Worm (Caenorhabditis elegans) whole organism, late embryonic: ENCODE data around the gene K02F3.2.

Source experiments
- F13H6.1 ChIP-seq: sonication (generic microtip); optimal IDR thresholded peaks from 2 replicates; lab custom pipeline; 2016; ENCODE audit warnings: missing genetic modification characterization, missing compliant biosample characterization
- ceh-22 ChIP-seq: sonication (generic microtip); optimal IDR thresholded peaks from 2 replicates; lab custom pipeline; 2017; ENCODE audit warnings: missing biosample characterization, missing genetic modification characterization
- elt-2 ChIP-seq: sonication (generic microtip); optimal IDR thresholded peaks from 2 replicates; lab custom pipeline; 2016; ENCODE audit warnings: missing genetic modification reagents, missing genetic modification characterization, missing compliant biosample characterization
- fax-1 ChIP-seq: sonication (generic microtip); optimal IDR thresholded peaks from 2 replicates; lab custom pipeline; 2016; ENCODE audit warnings: missing genotype, missing genetic modification characterization, missing compliant biosample characterization
- fkh-10 ChIP-seq: fragments of 150-350 bp; optimal IDR thresholded peaks from 2 replicates; lab custom pipeline; 2014; ENCODE audit warnings: missing biosample characterization, missing genetic modification reagents, missing genetic modification characterization
- lin-11 ChIP-seq: fragments of 200-800 bp; sonication (Bioruptor generic); optimal IDR thresholded peaks from 2 replicates; lab custom pipeline; 2018; ENCODE audit warnings: mild to moderate bottlenecking, missing genetic modification characterization, missing compliant biosample characterization
- mec-3 ChIP-seq: sonication (generic microtip); optimal IDR thresholded peaks from 2 replicates; lab custom pipeline; 2016; ENCODE audit warnings: borderline replicate concordance, missing genetic modification characterization, missing compliant biosample characterization
- nhr-11 ChIP-seq: fragments of 150-350 bp; optimal IDR thresholded peaks from 2 replicates; lab custom pipeline; 2014; ENCODE audit warnings: missing biosample characterization, missing genetic modification characterization
- pat-9 ChIP-seq: fragments of 200-800 bp; sonication (Bioruptor generic); optimal IDR thresholded peaks from 2 replicates; lab custom pipeline; 2018; ENCODE audit warnings: mild to moderate bottlenecking, missing genetic modification characterization, moderate library complexity, missing compliant biosample characterization
- rnt-1 ChIP-seq: sonication (generic microtip); optimal IDR thresholded peaks from 2 replicates; lab custom pipeline; 2016; ENCODE audit warnings: missing genetic modification characterization, missing compliant biosample characterization
- sox-2 ChIP-seq: fragments of 200-800 bp; sonication (Bioruptor generic); IDR thresholded peaks from 2 replicates; pipeline ENCODE4 v1.3.6; 2022; ENCODE audit warnings: missing genetic modification reagents, missing genetic modification characterization, missing compliant biosample characterization
- sox-4 ChIP-seq: sonication (generic microtip); optimal IDR thresholded peaks from 2 replicates; lab custom pipeline; 2017; ENCODE audit warnings: mild to moderate bottlenecking, missing genetic modification characterization, inconsistent platforms, missing compliant biosample characterization

ce11 chrIII:888983-889549 is 43.4 kb downstream of the K02F3.2 start:
- TF ChIP-seq pat-9 (no peak), lin-11 (no peak), sox-2 (GFP tag; lab: Robert Waterston, UW) (no peak), ceh-22 (tag; lab: Kevin White, UChicago) (no peak), sox-4 (no peak), mec-3 (tag; lab: Kevin White, UChicago) (no peak), elt-2 (tag; lab: Kevin White, UChicago) (no peak), rnt-1 (tag; lab: Kevin White, UChicago) (no peak), fax-1 (tag; lab: Kevin White, UChicago) (no peak), F13H6.1 (tag; lab: Kevin White, UChicago) (no peak), nhr-11 (tag; lab: Kevin White, UChicago) (no peak), fkh-10 (GFP tag; lab: Kevin White, UChicago) (no peak)
